Worm (Caenorhabditis elegans): ENCODE results near the gene srh-282.

The srh-282 gene

DNA sequence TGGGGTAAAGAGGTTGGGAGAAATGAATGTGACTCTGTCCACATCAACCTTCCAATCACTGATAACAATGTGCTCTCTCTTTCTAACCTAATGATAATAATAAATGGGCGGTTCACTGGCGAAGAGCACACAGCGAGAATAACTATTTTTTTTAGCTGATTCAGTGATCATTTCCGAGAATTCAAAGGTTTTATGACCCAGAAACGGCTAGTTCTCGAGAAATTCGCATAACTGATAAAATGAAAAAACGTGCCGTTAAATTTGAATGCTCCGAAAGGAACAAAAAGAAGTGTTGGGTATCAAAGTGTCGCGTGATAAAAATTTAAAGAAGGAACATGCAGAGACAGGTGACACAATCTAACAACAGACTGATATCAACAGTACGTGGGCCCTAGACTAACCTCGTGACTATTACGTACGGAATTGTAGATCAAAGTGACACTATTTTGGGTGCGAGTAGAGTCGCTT lies 22.6 kb upstream of the srh-282 start (continued):
- TF ChIP-seq F52B5.7 (tag; optimal IDR thresholded peaks at IDR 0.05) (no peak), nhr-120 (GFP tag; IDR thresholded peaks at IDR 0.05) (0 out of 2 replicates have a peak, but pooled peaks have one; percentile 62), ceh-91 (GFP tag; IDR thresholded peaks at IDR 0.05) (no peak), sea-2 (GFP tag; IDR thresholded peaks at IDR 0.05) (no peak), ztf-18 (tag; optimal IDR thresholded peaks at IDR 0.05) (no peak), K11D2.4 (GFP tag; IDR thresholded peaks at IDR 0.05) (no peak), nfyb-1 (GFP tag; IDR thresholded peaks at IDR 0.05) (0 out of 2 replicates have a peak, but pooled peaks have one; percentile 59), lin-35 (GFP tag; optimal IDR thresholded peaks at IDR 0.05) (no peak), xnd-1 (tag; optimal IDR thresholded peaks at IDR 0.05) (no peak), Y53F4B.3 (GFP tag; IDR thresholded peaks at IDR 0.05) (no peak), mcd-1 (GFP tag; IDR thresholded peaks at IDR 0.05) (no peak), ceh-27 (GFP tag; optimal IDR thresholded peaks at IDR 0.05) (no peak), nhr-80 (tag; optimal IDR thresholded peaks at IDR 0.05) (peak; percentile 95), ccch-3 (GFP tag; optimal IDR thresholded peaks at IDR 0.05) (no peak), pbrm-1 (GFP tag; IDR thresholded peaks at IDR 0.05) (no peak), chd-7 (tag; optimal IDR thresholded peaks at IDR 0.05) (peak; percentile 43), B0035.1 (tag; optimal IDR thresholded peaks at IDR 0.05) (no peak), repo-1 (tag; optimal IDR thresholded peaks at IDR 0.05) (no peak), snpc-4 (GFP tag; optimal IDR thresholded peaks at IDR 0.05) (no peak), snpc-4 (tag; optimal IDR thresholded peaks at IDR 0.05) (peak in 1 of 4 experiments; percentile 10), lag-1 (GFP tag; IDR thresholded peaks at IDR 0.05) (no peak), cebp-1 (GFP tag; IDR thresholded peaks at IDR 0.05) (no peak), cebp-1 (tag; optimal IDR thresholded peaks at IDR 0.05) (peak; percentile 33), hmg-20 (GFP tag; IDR thresholded peaks at IDR 0.05) (no peak), ceh-58 (GFP tag; IDR thresholded peaks at IDR 0.05) (no peak), let-607 (tag; optimal IDR thresholded peaks at IDR 0.05) (peak; percentile 43 to 45), ekl-4 (GFP tag; IDR thresholded peaks at IDR 0.05) (0 out of 2 replicates have a peak, but pooled peaks have one; percentile 33), nhr-90 (tag; optimal IDR thresholded peaks at IDR 0.05) (peak; percentile 39), bed-2 (GFP tag; IDR thresholded peaks at IDR 0.05) (no peak), madf-10 (tag; optimal IDR thresholded peaks at IDR 0.05) (peak; percentile 62), dox-1 (GFP tag; IDR thresholded peaks at IDR 0.05) (peak; percentile 63), ama-1 (optimal IDR thresholded peaks at IDR 0.05) (no peak), ama-1 (GFP tag; optimal IDR thresholded peaks at IDR 0.05) (no peak), him-1 (tag; optimal IDR thresholded peaks at IDR 0.05) (no peak), lir-1 (GFP tag; conservative IDR thresholded peaks at IDR 0.05) (no peak), F10E7.11 (tag; optimal IDR thresholded peaks at IDR 0.05) (no peak), sptf-2 (GFP tag; optimal IDR thresholded peaks at IDR 0.05) (no peak), ztf-3 (GFP tag; optimal IDR thresholded peaks at IDR 0.05) (peak; percentile 0), lin-54 (GFP tag; optimal IDR thresholded peaks at IDR 0.05) (peak; percentile 16), unc-62 (GFP tag; optimal IDR thresholded peaks at IDR 0.05) (no peak), egl-44 (GFP tag; IDR thresholded peaks at IDR 0.05) (0 out of 2 replicates have a peak, but pooled peaks have one; percentile 32), Y95B8A.8 (GFP tag; IDR thresholded peaks at IDR 0.05) (no peak), madf-8 (GFP tag; conservative IDR thresholded peaks at IDR 0.05) (no peak), B0261.1 (tag; optimal IDR thresholded peaks at IDR 0.05) (no peak), F22D6.2 (tag; optimal IDR thresholded peaks at IDR 0.05) (no peak)

Measured in whole organism, young adult.